Worm (Caenorhabditis elegans) whole organism, late embryonic: ENCODE measurements around the gene frpr-2.

Source experiments
- C08G9.2 ChIP-seq: sonication (generic microtip); optimal IDR thresholded peaks from 2 replicates; lab custom pipeline; 2016; ENCODE audit warnings: mild to moderate bottlenecking, missing genetic modification characterization, moderate library complexity, missing compliant biosample characterization
- F13H6.1 ChIP-seq: sonication (generic microtip); optimal IDR thresholded peaks from 2 replicates; lab custom pipeline; 2016; ENCODE audit warnings: missing genetic modification characterization, missing compliant biosample characterization
- K09A11.1 ChIP-seq: sonication (generic microtip); optimal IDR thresholded peaks from 2 replicates; lab custom pipeline; 2017; ENCODE audit warnings: antibody characterized with exemption, mild to moderate bottlenecking, missing genetic modification characterization, missing compliant biosample characterization; ENCODE audit not compliant: insufficient read depth
- ceh-19 ChIP-seq: fragments of 200-800 bp; sonication (Bioruptor generic); optimal IDR thresholded peaks from 2 replicates; lab custom pipeline; 2018; ENCODE audit warnings: mild to moderate bottlenecking, missing genetic modification characterization, missing compliant biosample characterization
- ceh-2 ChIP-seq: sonication (generic microtip); optimal IDR thresholded peaks from 2 replicates; lab custom pipeline; 2016; ENCODE audit warnings: missing genotype, missing genetic modification characterization, missing compliant biosample characterization
- ceh-22 ChIP-seq: sonication (generic microtip); optimal IDR thresholded peaks from 2 replicates; lab custom pipeline; 2017; ENCODE audit warnings: missing biosample characterization, missing genetic modification characterization
- ceh-30 ChIP-seq: fragments of 150-350 bp; optimal IDR thresholded peaks from 2 replicates; lab custom pipeline; 2014; ENCODE audit warnings: missing biosample characterization, missing genetic modification characterization
- ceh-31 ChIP-seq: sonication (generic microtip); optimal IDR thresholded peaks from 2 replicates; lab custom pipeline; 2016; ENCODE audit warnings: missing genetic modification characterization, missing compliant biosample characterization
- ceh-45 ChIP-seq: fragments of 200-800 bp; sonication (Bioruptor generic); IDR thresholded peaks from 2 replicates; pipeline ENCODE4 v1.3.6; 2022; ENCODE audit warnings: missing genetic modification reagents, missing genetic modification characterization, missing compliant biosample characterization
- ceh-48 ChIP-seq: sonication (generic microtip); optimal IDR thresholded peaks from 2 replicates; lab custom pipeline; 2016; ENCODE audit warnings: missing genetic modification characterization, inconsistent platforms, missing compliant biosample characterization
- che-1 ChIP-seq: sonication (generic microtip); optimal IDR thresholded peaks from 2 replicates; lab custom pipeline; 2016; ENCODE audit warnings: mild to moderate bottlenecking, missing genetic modification characterization, missing compliant biosample characterization
- dmd-4 ChIP-seq: sonication (generic microtip); optimal IDR thresholded peaks from 2 replicates; lab custom pipeline; 2016; ENCODE audit warnings: borderline replicate concordance, missing genetic modification characterization, missing compliant biosample characterization
- dve-1 ChIP-seq: sonication (generic microtip); optimal IDR thresholded peaks from 2 replicates; lab custom pipeline; 2017; ENCODE audit warnings: antibody characterized with exemption, mild to moderate bottlenecking, missing genetic modification characterization, missing compliant biosample characterization
- elt-2 ChIP-seq: sonication (generic microtip); optimal IDR thresholded peaks from 2 replicates; lab custom pipeline; 2016; ENCODE audit warnings: missing genetic modification reagents, missing genetic modification characterization, missing compliant biosample characterization
- elt-4 ChIP-seq: sonication (generic microtip); optimal IDR thresholded peaks from 2 replicates; lab custom pipeline; 2016; ENCODE audit warnings: missing genetic modification characterization, missing compliant biosample characterization
- fkh-10 ChIP-seq: fragments of 150-350 bp; optimal IDR thresholded peaks from 2 replicates; lab custom pipeline; 2014; ENCODE audit warnings: missing biosample characterization, missing genetic modification reagents, missing genetic modification characterization
- hlh-15 ChIP-seq: sonication (generic microtip); optimal IDR thresholded peaks from 2 replicates; lab custom pipeline; 2016; ENCODE audit warnings: missing genetic modification characterization, missing compliant biosample characterization
- hlh-30 ChIP-seq: sonication (generic microtip); optimal IDR thresholded peaks from 2 replicates; lab custom pipeline; 2017; ENCODE audit warnings: antibody characterized with exemption, missing genetic modification characterization, missing compliant biosample characterization; ENCODE audit not compliant: insufficient read depth
- hlh-8 ChIP-seq: sonication (generic microtip); optimal IDR thresholded peaks from 2 replicates; lab custom pipeline; 2016; ENCODE audit warnings: missing genotype, missing genetic modification characterization, missing compliant biosample characterization
- madf-2 ChIP-seq: sonication (generic microtip); optimal IDR thresholded peaks from 2 replicates; lab custom pipeline; 2017; ENCODE audit warnings: missing genetic modification characterization, missing compliant biosample characterization
- npax-4 ChIP-seq: sonication (generic microtip); optimal IDR thresholded peaks from 2 replicates; lab custom pipeline; 2016; ENCODE audit warnings: missing genetic modification characterization, missing compliant biosample characterization
- odd-2 ChIP-seq: sonication (generic microtip); optimal IDR thresholded peaks from 2 replicates; lab custom pipeline; 2017; ENCODE audit warnings: antibody characterized with exemption, mild to moderate bottlenecking, missing genetic modification characterization, missing compliant biosample characterization
- pag-3 ChIP-seq: sonication (generic microtip); optimal IDR thresholded peaks from 2 replicates; lab custom pipeline; 2016; ENCODE audit warnings: missing compliant biosample characterization, missing genetic modification characterization, borderline replicate concordance
- pat-9 ChIP-seq: fragments of 200-800 bp; sonication (Bioruptor generic); optimal IDR thresholded peaks from 2 replicates; lab custom pipeline; 2018; ENCODE audit warnings: mild to moderate bottlenecking, missing genetic modification characterization, moderate library complexity, missing compliant biosample characterization
- pax-1 ChIP-seq: fragments of 150-350 bp; optimal IDR thresholded peaks from 2 replicates; lab custom pipeline; 2014; ENCODE audit warnings: missing biosample characterization, missing genetic modification characterization
- pros-1 ChIP-seq: fragments of 150-350 bp; optimal IDR thresholded peaks from 2 replicates; lab custom pipeline; 2014; ENCODE audit warnings: missing biosample characterization, missing genetic modification reagents, missing genetic modification characterization
- ref-2 ChIP-seq: sonication (generic microtip); optimal IDR thresholded peaks from 2 replicates; lab custom pipeline; 2016; ENCODE audit warnings: missing genetic modification characterization, missing compliant biosample characterization
- rnt-1 ChIP-seq: sonication (generic microtip); optimal IDR thresholded peaks from 2 replicates; lab custom pipeline; 2016; ENCODE audit warnings: missing genetic modification characterization, missing compliant biosample characterization
- sdc-2 ChIP-seq: sonication (generic microtip); optimal IDR thresholded peaks from 2 replicates; lab custom pipeline; 2016; ENCODE audit warnings: missing genotype, missing genetic modification characterization, missing compliant biosample characterization
- sox-2 ChIP-seq: fragments of 200-800 bp; sonication (Bioruptor generic); IDR thresholded peaks from 2 replicates; pipeline ENCODE4 v1.3.6; 2022; ENCODE audit warnings: missing genetic modification reagents, missing genetic modification characterization, missing compliant biosample characterization
- tbx-2 ChIP-seq: sonication (generic microtip); optimal IDR thresholded peaks from 2 replicates; lab custom pipeline; 2016; ENCODE audit warnings: missing genetic modification characterization, missing compliant biosample characterization
- tbx-7 ChIP-seq: sonication (generic microtip); optimal IDR thresholded peaks from 2 replicates; lab custom pipeline; 2016; ENCODE audit warnings: missing genotype, missing genetic modification characterization, missing compliant biosample characterization
- unc-42 ChIP-seq: sonication (generic microtip); optimal IDR thresholded peaks from 2 replicates; lab custom pipeline; 2016; ENCODE audit warnings: missing genotype, missing genetic modification characterization, missing compliant biosample characterization
- unc-55 ChIP-seq: sonication (generic microtip); optimal IDR thresholded peaks from 2 replicates; lab custom pipeline; 2017; ENCODE audit warnings: missing biosample characterization, missing genetic modification reagents, missing genetic modification characterization
- unc-86 ChIP-seq: sonication (generic microtip); optimal IDR thresholded peaks from 2 replicates; lab custom pipeline; 2016; ENCODE audit warnings: missing genetic modification characterization, missing compliant biosample characterization
- ztf-16 ChIP-seq: sonication (generic microtip); optimal IDR thresholded peaks from 2 replicates; lab custom pipeline; 2017; ENCODE audit warnings: missing genetic modification characterization, missing compliant biosample characterization

Gene frpr-2

ce11 chrX:12977451-12977850, 12.2 kb downstream of the frpr-2 start, which contains the start of gene F11C1.9:
Gene F11C1.9, minus strand, starts transcription at chrX:12977551.
- no peak for TF ChIP-seq rnt-1 (tag; lab: Kevin White, UChicago)
- TF ChIP-seq che-1: no peak
- TF ChIP-seq ceh-30 (tag; lab: Kevin White, UChicago): no peak
- no peak for TF ChIP-seq tbx-2 (tag; lab: Kevin White, UChicago)
- TF ChIP-seq tbx-7 (tag; lab: Kevin White, UChicago): no peak
- no peak for TF ChIP-seq ceh-45 (GFP tag; lab: Robert Waterston, UW)
- TF ChIP-seq ref-2: no peak
- no peak for TF ChIP-seq pag-3 (tag; lab: Kevin White, UChicago)
- no peak for TF ChIP-seq sox-2
- no peak for TF ChIP-seq unc-55 (GFP tag; lab: Kevin White, UChicago)
- no peak for TF ChIP-seq elt-2
- TF ChIP-seq unc-86 (tag; lab: Kevin White, UChicago): no peak
- no peak for TF ChIP-seq pros-1 (tag; lab: Kevin White, UChicago)
- no peak for TF ChIP-seq npax-4 (tag; lab: Kevin White, UChicago)

- TF ChIP-seq tbx-7 (tag; lab: Kevin White, UChicago): no peak
- no peak for TF ChIP-seq pat-9 (tag; lab: Kevin White, UChicago)
- no peak for TF ChIP-seq hlh-30
- TF ChIP-seq ztf-16 (tag; lab: Kevin White, UChicago): no peak
- no peak for TF ChIP-seq hlh-15 (tag; lab: Kevin White, UChicago)
- TF ChIP-seq fkh-10 (GFP tag; lab: Kevin White, UChicago): no peak
- TF ChIP-seq dmd-4: no peak
- no peak for TF ChIP-seq elt-4 (tag; lab: Kevin White, UChicago)
- no peak for TF ChIP-seq ceh-19
- no peak for TF ChIP-seq ceh-22
- no peak for TF ChIP-seq ceh-2
- TF ChIP-seq madf-2 (tag; lab: Kevin White, UChicago): no peak
These were observed 13.3 kb downstream of the frpr-2 start for ce11 chrX:12978569-12978968.

- TF ChIP-seq elt-2 (peak; percentile 32), F13H6.1 (tag; lab: Kevin White, UChicago) (no peak)
These were observed 14.5 kb downstream of the frpr-2 start for ce11 chrX:12979747-12980146.

- TF ChIP-seq F13H6.1 (tag; lab: Kevin White, UChicago): no peak
- no peak for TF ChIP-seq pros-1 (tag; lab: Kevin White, UChicago)
- TF ChIP-seq sdc-2 (tag; lab: Kevin White, UChicago): no peak
- no peak for TF ChIP-seq K09A11.1 (tag; lab: Kevin White, UChicago)
- no peak for TF ChIP-seq odd-2 (tag; lab: Kevin White, UChicago)
- no peak for TF ChIP-seq C08G9.2 (tag; lab: Kevin White, UChicago)
- no peak for TF ChIP-seq pax-1 (tag; lab: Kevin White, UChicago)
- no peak for TF ChIP-seq hlh-8 (tag; lab: Kevin White, UChicago)
- TF ChIP-seq hlh-30: no peak
- TF ChIP-seq tbx-2 (tag; lab: Kevin White, UChicago): no peak
These were observed 16.1 kb downstream of the frpr-2 start, which contains the start of gene scav-4 for ce11 chrX:12981393-12981792. Gene scav-4, plus strand, starts transcription at chrX:12981775.

- TF ChIP-seq unc-42 (tag; lab: Kevin White, UChicago) (no peak), ceh-22 (no peak), odd-2 (tag; lab: Kevin White, UChicago) (no peak), ceh-31 (no peak), dve-1 (no peak), ceh-48 (tag; lab: Kevin White, UChicago) (no peak), fkh-10 (GFP tag; lab: Kevin White, UChicago) (no peak)
These were observed 17.5 kb downstream of the frpr-2 start for ce11 chrX:12982725-12983124.
